Worm (Caenorhabditis elegans): ENCODE data around the gene F35G12.12.

Gene F35G12.12

ce11 chrIII:4551963-4552362 is 29.6 kb upstream of the F35G12.12 start (continued):
- peak; percentile 44 for TF ChIP-seq nhr-47 (tag; optimal IDR thresholded peaks at IDR 0.05)
- peak; percentile 76 for TF ChIP-seq nhr-20 (tag; optimal IDR thresholded peaks at IDR 0.05)
- TF ChIP-seq blmp-1 (tag; optimal IDR thresholded peaks at IDR 0.05): no peak
- no peak for TF ChIP-seq nhr-84 (tag; optimal IDR thresholded peaks at IDR 0.05)
- no peak for TF ChIP-seq lin-39 (tag; optimal IDR thresholded peaks at IDR 0.05)
- TF ChIP-seq fos-1 (tag; optimal IDR thresholded peaks at IDR 0.05): no peak
- peak; percentile 57 for TF ChIP-seq rnt-1 (tag; optimal IDR thresholded peaks at IDR 0.05)
- TF ChIP-seq egl-27 (tag; optimal IDR thresholded peaks at IDR 0.05): peak; percentile 6 to 36
- TF ChIP-seq F16B12.6 (tag; optimal IDR thresholded peaks at IDR 0.05): no peak
- TF ChIP-seq nhr-76 (tag; optimal IDR thresholded peaks at IDR 0.05): no peak
- TF ChIP-seq jun-1 (tag; optimal IDR thresholded peaks at IDR 0.05): peak; percentile 57
- no peak for TF ChIP-seq unc-30 (tag; optimal IDR thresholded peaks at IDR 0.05)
- no peak for TF ChIP-seq zip-4 (GFP tag; optimal IDR thresholded peaks at IDR 0.05)
- TF ChIP-seq lin-35 (GFP tag; optimal IDR thresholded peaks at IDR 0.05): peak; percentile 65 to 71
- peak; percentile 48 to 77 for TF ChIP-seq lsy-2 (tag; optimal IDR thresholded peaks at IDR 0.05)
- peak; percentile 73 for TF ChIP-seq nhr-71 (tag; optimal IDR thresholded peaks at IDR 0.05)
- no peak for TF ChIP-seq elt-2 (tag; optimal IDR thresholded peaks at IDR 0.05)
- peak; percentile 21 to 47 (median 43) for TF ChIP-seq dpl-1 (GFP tag; optimal IDR thresholded peaks at IDR 0.05)
- no peak for TF ChIP-seq ama-1 (optimal IDR thresholded peaks at IDR 0.05)
- TF ChIP-seq nhr-85 (tag): peak; percentile 81
- TF ChIP-seq C34B4.2 (tag; optimal IDR thresholded peaks at IDR 0.05): no peak
- TF ChIP-seq skn-1 (tag; optimal IDR thresholded peaks at IDR 0.05): peak; percentile 67
- TF ChIP-seq snpc-4 (tag; optimal IDR thresholded peaks at IDR 0.05): peak; percentile 23
- TF ChIP-seq swsn-7 (tag; optimal IDR thresholded peaks at IDR 0.05): peak; percentile 65
- peak; percentile 14 for TF ChIP-seq irx-1 (tag; optimal IDR thresholded peaks at IDR 0.05)
- no peak for TF ChIP-seq ets-5 (GFP tag; IDR thresholded peaks at IDR 0.05)
- peak; percentile 60 for TF ChIP-seq tbx-2 (tag; optimal IDR thresholded peaks at IDR 0.05)
- TF ChIP-seq elt-3 (tag; optimal IDR thresholded peaks at IDR 0.05): peak in 1 of 6 experiments; percentile 39
- no peak for TF ChIP-seq pqm-1 (tag; optimal IDR thresholded peaks at IDR 0.05)
- peak; percentile 69 for TF ChIP-seq fkh-8 (tag; optimal IDR thresholded peaks at IDR 0.05)
- no peak for TF ChIP-seq alr-1 (tag; optimal IDR thresholded peaks at IDR 0.05; ENCODE audit: borderline replicate concordance)
- TF ChIP-seq dsc-1 (tag; optimal IDR thresholded peaks at IDR 0.05): peak; percentile 23
- no peak for TF ChIP-seq C04F5.9 (tag; optimal IDR thresholded peaks at IDR 0.05)
- TF ChIP-seq aly-2 (tag; optimal IDR thresholded peaks at IDR 0.05): no peak
- TF ChIP-seq sox-4 (tag; optimal IDR thresholded peaks at IDR 0.05): no peak
- no peak for TF ChIP-seq Y116A8C.19 (tag; optimal IDR thresholded peaks at IDR 0.05; ENCODE audit: borderline replicate concordance)
- TF ChIP-seq sptf-1 (tag; optimal IDR thresholded peaks at IDR 0.05): no peak
- no peak for TF ChIP-seq nhr-11 (tag; optimal IDR thresholded peaks at IDR 0.05)
- no peak for TF ChIP-seq sup-37 (GFP tag; optimal IDR thresholded peaks at IDR 0.05)
- peak; percentile 20 for TF ChIP-seq ztf-4 (tag; optimal IDR thresholded peaks at IDR 0.05)
- TF ChIP-seq efl-1 (optimal IDR thresholded peaks at IDR 0.05): peak; percentile 55 to 63
- peak in 1 of 2 experiments; percentile 24 for TF ChIP-seq efl-1 (GFP tag; optimal IDR thresholded peaks at IDR 0.05 in 1 of 2)
- peak in 2 of 3 experiments; percentile 31 to 81 for TF ChIP-seq ceh-82 (tag; optimal IDR thresholded peaks at IDR 0.05)
- TF ChIP-seq isw-1 (GFP tag; IDR thresholded peaks at IDR 0.05): no peak; the same call in 1 of the 2 replicates
- TF ChIP-seq mab-9 (GFP tag; IDR thresholded peaks at IDR 0.05): no peak
- TF ChIP-seq lin-13 (GFP tag; optimal IDR thresholded peaks at IDR 0.05): peak; percentile 16
- TF ChIP-seq vab-15 (tag; optimal IDR thresholded peaks at IDR 0.05): no peak
- TF ChIP-seq hlh-17 (GFP tag; optimal IDR thresholded peaks at IDR 0.05; ENCODE audit: borderline replicate concordance): no peak
- peak; percentile 61 for TF ChIP-seq mep-1 (tag; optimal IDR thresholded peaks at IDR 0.05)
- no peak for TF ChIP-seq nhr-12 (tag; optimal IDR thresholded peaks at IDR 0.05)
- peak; percentile 83 for TF ChIP-seq nhr-77 (tag; optimal IDR thresholded peaks at IDR 0.05)
- TF ChIP-seq pag-3 (tag; optimal IDR thresholded peaks at IDR 0.05; ENCODE audit: borderline replicate concordance, insufficient read depth): no peak
- TF ChIP-seq aha-1 (tag; optimal IDR thresholded peaks at IDR 0.05): no peak
- TF ChIP-seq ces-1 (GFP tag; optimal IDR thresholded peaks at IDR 0.05): no peak
